Fruit fly (Drosophila melanogaster) whole organism, embryonic: ENCODE measurements around the gene CG33307.

Experiments
- Adf1 ChIP-seq: fragments of 200-800 bp; sonication (Bioruptor generic); IDR thresholded peaks from 2 replicates; pipeline ENCODE4 v1.3.6; 2022; ENCODE audit warnings: missing biosample characterization, missing genetic modification characterization
- CG31388 ChIP-seq: fragments of 200-800 bp; sonication (Bioruptor generic); optimal IDR thresholded peaks from 2 replicates; lab custom pipeline; 2016; ENCODE audit warnings: missing biosample characterization, missing genetic modification characterization
- Elba2 ChIP-seq: fragments of 200-800 bp; sonication (Bioruptor generic); optimal IDR thresholded peaks from 3 replicates; lab custom pipeline; 2016; ENCODE audit warnings: missing biosample characterization, missing genetic modification characterization
- Pdp1 ChIP-seq, 2 experiments: fragments of 200-800 bp; sonication (Bioruptor generic); optimal IDR thresholded peaks; 3 replicates each; lab custom pipeline; 2016; ENCODE audit warnings: missing biosample characterization in 2 of 2, missing genetic modification characterization in 2 of 2, mild to moderate bottlenecking in 1 of 2, moderate library complexity in 1 of 2
- chm ChIP-seq: fragments of 200-800 bp; sonication (Bioruptor generic); IDR thresholded peaks from 2 replicates; pipeline ENCODE4 v1.3.6; 2022; ENCODE audit warnings: missing biosample characterization, missing genetic modification characterization
- nerfin-1 ChIP-seq: fragments of 200-800 bp; sonication (Bioruptor generic); optimal IDR thresholded peaks from 3 replicates; lab custom pipeline; 2019; ENCODE audit warnings: missing biosample characterization, mild to moderate bottlenecking, missing genetic modification characterization, moderate library complexity
- nerfin-2 ChIP-seq: fragments of 200-800 bp; sonication (Bioruptor generic); IDR thresholded peaks from 2 replicates; pipeline ENCODE4 v1.3.6; 2022; ENCODE audit warnings: missing biosample characterization, missing genetic modification characterization; ENCODE audit not compliant: partially characterized antibody
- ssp ChIP-seq: fragments of 200-800 bp; sonication (Bioruptor generic); IDR thresholded peaks from 2 replicates; pipeline ENCODE4 v1.3.6; 2022; ENCODE audit warnings: missing biosample characterization, missing genetic modification characterization

- TF ChIP-seq ssp (no peak), CG31388 (no peak), nerfin-2 (no peak), Elba2 (GFP tag; lab: Kevin White, UChicago) (no peak), Adf1 (GFP tag; lab: Robert Waterston, UW) (no peak), nerfin-1 (tag; lab: Kevin White, UChicago) (peak; percentile 79), Pdp1 (GFP tag; optimal IDR thresholded peaks at IDR 0.05; lab: Kevin White, UChicago) (no peak), chm (GFP tag; lab: Robert Waterston, UW) (no peak)
Observed at dm6 chr2L:13869400-13869799, 28.1 kb upstream of the CG33307 start.
